Fruit fly (Drosophila melanogaster): Measurements from ENCODE around the gene CG13010.

The CG13010 gene

DNA sequence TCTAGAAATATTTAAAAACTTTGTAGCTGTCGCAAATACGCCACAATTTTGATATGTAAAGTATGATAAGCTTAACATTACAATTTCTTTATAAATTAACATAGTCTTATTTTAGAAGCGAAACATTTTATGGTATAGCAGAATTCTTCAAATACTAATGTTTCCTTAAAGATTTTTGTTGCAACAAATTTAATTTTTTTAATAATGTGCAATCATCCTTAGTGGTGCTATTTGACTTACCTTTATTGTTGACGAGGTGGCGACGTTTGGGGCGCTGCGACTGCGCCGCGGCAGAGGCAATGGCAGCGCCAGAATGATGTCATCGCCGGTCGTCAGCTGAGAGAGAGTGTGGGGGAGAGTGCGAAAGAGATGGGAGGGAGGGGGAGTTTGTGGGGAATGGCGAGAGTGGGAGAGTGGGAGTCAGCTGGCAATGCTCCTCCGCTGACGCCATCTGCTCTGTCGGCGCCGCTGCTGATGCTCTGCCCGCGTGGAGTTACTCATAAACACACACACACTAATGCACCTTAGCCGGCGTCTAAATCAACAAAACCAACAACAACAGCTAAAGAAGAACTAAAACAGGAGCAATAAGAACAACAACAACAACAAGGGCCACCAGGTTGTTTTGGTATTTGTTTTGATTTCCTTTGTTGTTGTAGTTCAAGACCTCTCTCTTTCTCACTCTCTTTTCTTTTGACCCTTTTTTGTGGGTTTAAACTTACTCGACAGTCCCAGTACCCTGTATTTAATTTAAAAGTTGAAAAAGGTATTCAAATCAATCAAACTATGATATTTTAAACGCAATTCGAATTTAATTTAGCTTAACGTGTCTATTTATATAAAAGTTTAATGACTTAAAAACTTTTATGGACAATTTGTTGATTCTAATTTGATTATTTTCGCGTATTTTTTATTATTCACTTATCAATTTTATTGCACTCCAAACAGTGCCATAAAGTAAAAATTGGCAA lies 44.7 kb upstream of the CG13010 start (continued):
- TF ChIP-seq ATbp (GFP tag; optimal IDR thresholded peaks at IDR 0.05) (peak; percentile 71), sisA (GFP tag; IDR thresholded peaks at IDR 0.05) (peak; percentile 56), en (GFP tag; optimal IDR thresholded peaks at IDR 0.05) (peak; percentile 33), CG2202 (tag; optimal IDR thresholded peaks at IDR 0.05) (peak; percentile 47), Atf3 (GFP tag; optimal IDR thresholded peaks at IDR 0.05) (peak; percentile 27), GATAe (GFP tag; conservative IDR thresholded peaks at IDR 0.05) (no peak), CG15479 (GFP tag; optimal IDR thresholded peaks at IDR 0.05) (no peak), CG1832 (GFP tag; optimal IDR thresholded peaks at IDR 0.05) (no peak), Mrtf (GFP tag; IDR thresholded peaks at IDR 0.05) (no peak), CrebB (tag; optimal IDR thresholded peaks at IDR 0.05) (peak; percentile 43), CG11504 (tag; optimal IDR thresholded peaks at IDR 0.05) (peak; percentile 86), wek (GFP tag; optimal IDR thresholded peaks at IDR 0.05) (peak; percentile 8), BtbVII (GFP tag; optimal IDR thresholded peaks at IDR 0.05) (peak; percentile 64), CG6683 (GFP tag; optimal IDR thresholded peaks at IDR 0.05) (no peak), CG13894 (tag; optimal IDR thresholded peaks at IDR 0.05) (no peak), CG6175 (GFP tag; IDR thresholded peaks at IDR 0.05) (no peak), CG32772 (GFP tag; IDR thresholded peaks at IDR 0.05) (peak; percentile 67), CG10654 (GFP tag; optimal IDR thresholded peaks at IDR 0.05) (peak; percentile 39), ara (GFP tag; IDR thresholded peaks at IDR 0.05) (peak; percentile 55; the same call in 1 of the 2 replicates), NK7.1 (GFP tag; optimal IDR thresholded peaks at IDR 0.05) (no peak), E2f1 (GFP tag; IDR thresholded peaks at IDR 0.05) (peak; percentile 68), kni (GFP tag; optimal IDR thresholded peaks at IDR 0.05) (no peak), CG7839 (tag; optimal IDR thresholded peaks at IDR 0.05) (peak; percentile 73), Sin3A (optimal IDR thresholded peaks at IDR 0.05) (no peak), CG14014 (GFP tag; IDR thresholded peaks at IDR 0.05) (no peak), hb (GFP tag; IDR thresholded peaks at IDR 0.05; ENCODE audit: partially characterized antibody) (no peak), Asciz (GFP tag; optimal IDR thresholded peaks at IDR 0.05) (peak; percentile 32), peb (GFP tag; IDR thresholded peaks at IDR 0.05) (no peak), twi (tag; optimal IDR thresholded peaks at IDR 0.05) (peak; percentile 57), Lhr (GFP tag; optimal IDR thresholded peaks at IDR 0.05) (no peak), odd (GFP tag; optimal IDR thresholded peaks at IDR 0.05) (peak; percentile 44), sr (GFP tag; IDR thresholded peaks at IDR 0.05) (peak; percentile 39; the same call in 1 of the 3 replicates), Doc3 (GFP tag; IDR thresholded peaks at IDR 0.05; ENCODE audit: partially characterized antibody) (no peak), ftz-f1 (GFP tag; optimal IDR thresholded peaks at IDR 0.05) (no peak), CG15011 (GFP tag; optimal IDR thresholded peaks at IDR 0.05) (peak; percentile 36), Dip2 (GFP tag; IDR thresholded peaks at IDR 0.05) (no peak), nerfin-2 (GFP tag; IDR thresholded peaks at IDR 0.05; ENCODE audit: partially characterized antibody) (no peak), eve (GFP tag; optimal IDR thresholded peaks at IDR 0.05) (peak in 1 of 2 experiments; percentile 72), CG12744 (GFP tag; optimal IDR thresholded peaks at IDR 0.05) (peak; percentile 32), maf-S (GFP tag; optimal IDR thresholded peaks at IDR 0.05) (peak; percentile 46), Bteb2 (GFP tag; optimal IDR thresholded peaks at IDR 0.05) (peak; percentile 66), gfzf (GFP tag; optimal IDR thresholded peaks at IDR 0.05) (no peak), slp2 (GFP tag; optimal IDR thresholded peaks at IDR 0.05) (peak; percentile 50), da (GFP tag; optimal IDR thresholded peaks at IDR 0.05) (peak; percentile 11), Rfx (GFP tag; IDR thresholded peaks at IDR 0.05) (peak; percentile 75), wdn (GFP tag; IDR thresholded peaks at IDR 0.05) (peak; percentile 53), toy (GFP tag; IDR thresholded peaks at IDR 0.05) (no peak), Elba2 (GFP tag; optimal IDR thresholded peaks at IDR 0.05) (no peak), ac (GFP tag; optimal IDR thresholded peaks at IDR 0.05) (no peak)

All from whole organism, embryonic.